Worm (Caenorhabditis elegans) whole organism, L2 larva: ENCODE data around the gene pcs-1.

ENCODE experiments used
- C34F6.9 ChIP-seq: fragments of 150-350 bp; optimal IDR thresholded peaks from 2 replicates; lab custom pipeline; 2014; ENCODE audit warnings: missing biosample characterization, missing genetic modification characterization
- F13H6.1 ChIP-seq: sonication (generic microtip); optimal IDR thresholded peaks from 2 replicates; lab custom pipeline; 2016; ENCODE audit warnings: missing genetic modification characterization, missing compliant biosample characterization
- R02D3.7 ChIP-seq: fragments of 150-350 bp; optimal IDR thresholded peaks from 2 replicates; lab custom pipeline; 2014; ENCODE audit warnings: missing biosample characterization, missing genetic modification characterization
- ZK546.5 ChIP-seq: sonication (generic microtip); optimal IDR thresholded peaks from 2 replicates; lab custom pipeline; 2017; ENCODE audit warnings: missing biosample characterization, missing genetic modification characterization
- alr-1 ChIP-seq: fragments of 150-350 bp; optimal IDR thresholded peaks from 2 replicates; lab custom pipeline; 2014; ENCODE audit warnings: missing biosample characterization, missing genetic modification characterization
- aly-2 ChIP-seq: fragments of 150-350 bp; optimal IDR thresholded peaks from 2 replicates; lab custom pipeline; 2014; ENCODE audit warnings: missing biosample characterization, missing genetic modification characterization
- ama-1 ChIP-seq: fragments of 150-350 bp; optimal IDR thresholded peaks from 2 replicates; lab custom pipeline; 2018; ENCODE audit warnings: inconsistent platforms
- ceh-16 ChIP-seq: fragments of 150-350 bp; optimal IDR thresholded peaks from 2 replicates; lab custom pipeline; 2014; ENCODE audit warnings: missing biosample characterization, missing genetic modification characterization
- ceh-82 ChIP-seq: fragments of 150-350 bp; optimal IDR thresholded peaks from 2 replicates; lab custom pipeline; 2014; ENCODE audit warnings: missing biosample characterization, missing genetic modification characterization
- crh-2 ChIP-seq: sonication (generic microtip); optimal IDR thresholded peaks from 2 replicates; lab custom pipeline; 2017; ENCODE audit warnings: missing biosample characterization, missing genetic modification characterization
- dmd-4 ChIP-seq: sonication (generic microtip); optimal IDR thresholded peaks from 2 replicates; lab custom pipeline; 2017; ENCODE audit warnings: missing biosample characterization, missing genetic modification characterization
- egl-27 ChIP-seq: sonication (generic microtip); optimal IDR thresholded peaks from 3 replicates; lab custom pipeline; 2017; ENCODE audit warnings: missing biosample characterization, missing genetic modification reagents, missing genetic modification characterization
- elt-1 ChIP-seq: fragments of 150-350 bp; optimal IDR thresholded peaks from 2 replicates; lab custom pipeline; 2014; ENCODE audit warnings: missing biosample characterization, missing genetic modification characterization
- fos-1 ChIP-seq: fragments of 150-350 bp; optimal IDR thresholded peaks from 2 replicates; lab custom pipeline; 2014; ENCODE audit warnings: missing biosample characterization, missing genetic modification characterization
- gmeb-1 ChIP-seq: fragments of 150-350 bp; optimal IDR thresholded peaks from 2 replicates; lab custom pipeline; 2014; ENCODE audit warnings: missing biosample characterization, missing genetic modification characterization
- lin-11 ChIP-seq: fragments of 150-350 bp; sonication (generic microtip); optimal IDR thresholded peaks from 2 replicates; lab custom pipeline; 2014; ENCODE audit warnings: missing biosample characterization, missing genetic modification characterization, inconsistent platforms, mixed read lengths
- lin-39 ChIP-seq: fragments of 150-350 bp; optimal IDR thresholded peaks from 2 replicates; lab custom pipeline; 2014; ENCODE audit warnings: missing biosample characterization, missing genetic modification reagents, missing genetic modification characterization
- lsy-2 ChIP-seq, 2 experiments: fragments of 150-350 bp in 1 of 2; sonication (generic microtip) in 1 of 2; optimal IDR thresholded peaks; 2 replicates each; lab custom pipeline; 2014 to 2017; ENCODE audit warnings: missing biosample characterization in 2 of 2, missing genetic modification characterization in 2 of 2
- mab-5 ChIP-seq: fragments of 150-350 bp; optimal IDR thresholded peaks from 2 replicates; lab custom pipeline; 2014; ENCODE audit warnings: missing biosample characterization, missing genetic modification characterization
- mbf-1 ChIP-seq: sonication (generic microtip); optimal IDR thresholded peaks from 2 replicates; lab custom pipeline; 2017; ENCODE audit warnings: missing biosample characterization, missing genetic modification characterization
- mdl-1 ChIP-seq, 2 experiments: fragments of 150-350 bp in 1 of 2; sonication (generic microtip) in 1 of 2; optimal IDR thresholded peaks; 2 replicates each; lab custom pipeline; 2017; ENCODE audit warnings: missing biosample characterization in 2 of 2, missing genetic modification characterization in 2 of 2
- nhr-10 ChIP-seq: sonication (generic microtip); optimal IDR thresholded peaks from 2 replicates; lab custom pipeline; 2017; ENCODE audit warnings: missing biosample characterization, missing genetic modification characterization
- nhr-12 ChIP-seq: fragments of 150-350 bp; optimal IDR thresholded peaks from 2 replicates; lab custom pipeline; 2014; ENCODE audit warnings: missing biosample characterization, missing genetic modification characterization
- nhr-129 ChIP-seq: fragments of 150-350 bp; optimal IDR thresholded peaks from 2 replicates; lab custom pipeline; 2014; ENCODE audit warnings: missing biosample characterization, missing genetic modification characterization
- nhr-21 ChIP-seq: fragments of 150-350 bp; optimal IDR thresholded peaks from 2 replicates; lab custom pipeline; 2014; ENCODE audit warnings: missing biosample characterization, missing genetic modification characterization
- nhr-237 ChIP-seq: fragments of 150-350 bp; optimal IDR thresholded peaks from 2 replicates; lab custom pipeline; 2014; ENCODE audit warnings: missing biosample characterization, missing genetic modification characterization
- nhr-25 ChIP-seq: fragments of 150-350 bp; sonication (generic microtip); optimal IDR thresholded peaks from 3 replicates; lab custom pipeline; 2014; ENCODE audit warnings: missing biosample characterization, missing genetic modification characterization
- nhr-77 ChIP-seq: fragments of 150-350 bp; optimal IDR thresholded peaks from 2 replicates; lab custom pipeline; 2014; ENCODE audit warnings: missing biosample characterization, missing genetic modification characterization
- peb-1 ChIP-seq: fragments of 150-350 bp; optimal IDR thresholded peaks from 2 replicates; lab custom pipeline; 2014; ENCODE audit warnings: missing biosample characterization, missing genetic modification characterization
- sem-4 ChIP-seq: fragments of 150-350 bp; optimal IDR thresholded peaks from 2 replicates; lab custom pipeline; 2014; ENCODE audit warnings: missing biosample characterization, missing genetic modification reagents, missing genetic modification characterization
- skn-1 ChIP-seq: sonication (generic microtip); optimal IDR thresholded peaks from 2 replicates; lab custom pipeline; 2017; ENCODE audit warnings: missing biosample characterization, missing genetic modification characterization
- sma-3 ChIP-seq: sonication (generic microtip); optimal IDR thresholded peaks from 2 replicates; lab custom pipeline; 2016; ENCODE audit warnings: missing genetic modification reagents, missing genetic modification characterization, missing compliant biosample characterization
- sma-9 ChIP-seq, 2 experiments: fragments of 150-350 bp in 1 of 2; sonication (generic microtip) in 1 of 2; optimal IDR thresholded peaks; 2 replicates each; lab custom pipeline; 2014 to 2016; ENCODE audit warnings: missing genetic modification characterization in 2 of 2, mild to moderate bottlenecking in 1 of 2, missing biosample characterization in 1 of 2, missing compliant biosample characterization in 1 of 2, missing genetic modification reagents in 1 of 2, moderate library complexity in 1 of 2
- snpc-4 ChIP-seq: fragments of 150-350 bp; optimal IDR thresholded peaks from 2 replicates; lab custom pipeline; 2014; ENCODE audit warnings: missing biosample characterization, missing genetic modification characterization
- unc-39 ChIP-seq: fragments of 150-350 bp; optimal IDR thresholded peaks from 2 replicates; lab custom pipeline; 2014; ENCODE audit warnings: missing biosample characterization, missing genetic modification characterization
- unc-55 ChIP-seq: fragments of 150-350 bp; sonication (generic microtip); optimal IDR thresholded peaks from 3 replicates; lab custom pipeline; 2014; ENCODE audit warnings: missing biosample characterization, missing genetic modification reagents, missing genetic modification characterization
- unc-62 ChIP-seq: fragments of 150-350 bp; optimal IDR thresholded peaks from 2 replicates; lab custom pipeline; 2014; ENCODE audit warnings: missing biosample characterization, missing genetic modification reagents, missing genetic modification characterization
- zag-1 ChIP-seq: fragments of 150-350 bp; optimal IDR thresholded peaks from 2 replicates; lab custom pipeline; 2014; ENCODE audit warnings: missing biosample characterization, missing genetic modification characterization
- ztf-1 ChIP-seq: fragments of 200-800 bp; sonication (Bioruptor generic); conservative IDR thresholded peaks from 2 replicates; pipeline ENCODE4 v1.3.6; 2022; ENCODE audit warnings: missing genetic modification characterization, missing compliant biosample characterization
- ztf-11 ChIP-seq: sonication (generic microtip); optimal IDR thresholded peaks from 2 replicates; lab custom pipeline; 2017; ENCODE audit warnings: missing biosample characterization, missing genetic modification characterization
- ztf-4 ChIP-seq: fragments of 150-350 bp; optimal IDR thresholded peaks from 2 replicates; lab custom pipeline; 2014; ENCODE audit warnings: missing biosample characterization, missing genetic modification characterization

Gene pcs-1

ce11 chrII:11602387-11602960, 24.9 kb upstream of the pcs-1 start:
- TF ChIP-seq unc-55 (no peak), sma-9 (GFP tag; optimal IDR thresholded peaks at IDR 0.05; lab: Kevin White, UChicago) (peak; percentile 10), sma-9 (tag; optimal IDR thresholded peaks at IDR 0.05; lab: Kevin White, UChicago) (no peak), C34F6.9 (tag; lab: Kevin White, UChicago) (peak; percentile 23), F13H6.1 (tag; lab: Kevin White, UChicago) (peak; percentile 58), ceh-16 (no peak), nhr-129 (tag; lab: Kevin White, UChicago) (peak; percentile 40)
- TF ChIP-seq, all 48 proteins: peak for 4

ce11 chrII:11600711-11601110, 23.2 kb upstream of the pcs-1 start, which contains the start of gene F07A11.4:
TSS of gene F07A11.4 (plus strand) at chrII:11601011.
- TF ChIP-seq unc-55 = peak; percentile 12
- TF ChIP-seq nhr-77 (tag; lab: Kevin White, UChicago) = no peak

ce11 chrII:11599751-11600150, 22.2 kb upstream of the pcs-1 start, which contains the start of gene npp-5:
TSS of gene npp-5 (minus strand) at chrII:11599809.
- no peak for TF ChIP-seq nhr-129 (tag; lab: Kevin White, UChicago)
- TF ChIP-seq gmeb-1 (tag; lab: Kevin White, UChicago) = peak; percentile 93
- no peak for TF ChIP-seq elt-1
- TF ChIP-seq aly-2 (tag; lab: Kevin White, UChicago) = no peak
- no peak for TF ChIP-seq mdl-1 (tag; optimal IDR thresholded peaks at IDR 0.05; lab: Kevin White, UChicago)
- TF ChIP-seq fos-1 (tag; lab: Kevin White, UChicago) = no peak
- no peak for TF ChIP-seq ZK546.5
- no peak for TF ChIP-seq ztf-4 (tag; lab: Kevin White, UChicago)
- no peak for TF ChIP-seq nhr-237
- no peak for TF ChIP-seq nhr-25 (tag; lab: Kevin White, UChicago)
- TF ChIP-seq ztf-1 = no peak
- TF ChIP-seq nhr-21 (tag; lab: Kevin White, UChicago) = no peak
- TF ChIP-seq snpc-4 (tag; lab: Kevin White, UChicago) = no peak
- TF ChIP-seq egl-27 (tag; lab: Kevin White, UChicago) = no peak
- peak; percentile 75 for TF ChIP-seq unc-55
- no peak for TF ChIP-seq ceh-82 (tag; lab: Kevin White, UChicago)
- TF ChIP-seq unc-39 (tag; lab: Kevin White, UChicago) = no peak
- no peak for TF ChIP-seq F13H6.1 (tag; lab: Kevin White, UChicago)
- no peak for TF ChIP-seq zag-1 (tag; lab: Kevin White, UChicago)
- TF ChIP-seq lsy-2 (tag; optimal IDR thresholded peaks at IDR 0.05; lab: Kevin White, UChicago) = peak in 1 of 2 experiments; percentile 52
- TF ChIP-seq C34F6.9 (tag; lab: Kevin White, UChicago) = peak; percentile 50
- no peak for TF ChIP-seq mbf-1
- TF ChIP-seq R02D3.7 (tag; lab: Kevin White, UChicago) = no peak
- TF ChIP-seq lin-11 (tag; lab: Kevin White, UChicago) = no peak
- TF ChIP-seq lin-39 (tag; lab: Kevin White, UChicago) = no peak
- no peak for TF ChIP-seq peb-1 (tag; lab: Kevin White, UChicago)
- TF ChIP-seq unc-62 = no peak
- no peak for TF ChIP-seq dmd-4 (tag; lab: Kevin White, UChicago)
- no peak for TF ChIP-seq nhr-10 (tag; lab: Kevin White, UChicago)
- TF ChIP-seq sma-3 (GFP tag; lab: Kevin White, UChicago) = no peak
- TF ChIP-seq nhr-12 (tag; lab: Kevin White, UChicago) = no peak
- no peak for TF ChIP-seq alr-1
- no peak for TF ChIP-seq ama-1 (lab: Kevin White, UChicago)
- TF ChIP-seq sem-4 = no peak
- TF ChIP-seq skn-1 (tag; lab: Kevin White, UChicago) = no peak
- TF ChIP-seq crh-2 = peak; percentile 25
- TF ChIP-seq mab-5 (tag; lab: Kevin White, UChicago) = no peak
- no peak for TF ChIP-seq sma-9 (GFP tag; optimal IDR thresholded peaks at IDR 0.05; lab: Kevin White, UChicago)
- TF ChIP-seq sma-9 (tag; optimal IDR thresholded peaks at IDR 0.05; lab: Kevin White, UChicago) = no peak
- no peak for TF ChIP-seq nhr-77 (tag; lab: Kevin White, UChicago)
- no peak for TF ChIP-seq ztf-11 (tag; lab: Kevin White, UChicago)
